Fruit fly (Drosophila melanogaster): Measurements from ENCODE around the gene CG17294.
A peak's percentile ranks its signal among the peaks of the same experiment; 100 is the strongest.

CG17294 gene

dm6 chr2L:8384108-8384601 is 7.3 kb downstream of the CG17294 start, which contains the start of the genes Dad1 and CG13384 (continued):
- TF ChIP-seq repo (GFP tag; optimal IDR thresholded peaks at IDR 0.05) (no peak), tio (GFP tag; optimal IDR thresholded peaks at IDR 0.05) (peak; percentile 88), tgo (GFP tag; IDR thresholded peaks at IDR 0.05) (peak; percentile 94), CG7786 (GFP tag; optimal IDR thresholded peaks at IDR 0.05) (peak; percentile 59), Sox100B (GFP tag; optimal IDR thresholded peaks at IDR 0.05) (peak; percentile 93), stc (GFP tag; IDR thresholded peaks at IDR 0.05) (peak; percentile 89), CG10147 (GFP tag; optimal IDR thresholded peaks at IDR 0.05) (peak; percentile 94), CG13287 (GFP tag; IDR thresholded peaks at IDR 0.05; ENCODE audit: partially characterized antibody) (peak; percentile 50), Ets65A (GFP tag) (peak; percentile 93), CG7928 (GFP tag; optimal IDR thresholded peaks at IDR 0.05) (peak; percentile 60), Hmr (GFP tag; optimal IDR thresholded peaks at IDR 0.05) (peak; percentile 94), CG30403 (GFP tag; optimal IDR thresholded peaks at IDR 0.05) (peak; percentile 96), CG4328 (GFP tag; optimal IDR thresholded peaks at IDR 0.05) (peak; percentile 89), H2.0 (GFP tag; IDR thresholded peaks at IDR 0.05) (peak; percentile 89), CG42726 (GFP tag; IDR thresholded peaks at IDR 0.05; ENCODE audit: partially characterized antibody) (peak; percentile 49; the same call in 1 of the 2 replicates), Gsc (GFP tag; IDR thresholded peaks at IDR 0.05) (peak; percentile 47), CG13894 (tag; optimal IDR thresholded peaks at IDR 0.05) (peak; percentile 96), Lhr (GFP tag; optimal IDR thresholded peaks at IDR 0.05) (peak; percentile 58), sens (GFP tag) (peak; percentile 68), ci (GFP tag; IDR thresholded peaks at IDR 0.05) (0 out of 3 replicates have a peak, but pooled peaks have one; percentile 48), Ssrp (tag; optimal IDR thresholded peaks at IDR 0.05) (peak; percentile 90), CG14441 (GFP tag; IDR thresholded peaks at IDR 0.05) (peak; percentile 87), Doc2 (GFP tag; IDR thresholded peaks at IDR 0.05) (0 out of 2 replicates have a peak, but pooled peaks have one; percentile 22), luna (GFP tag; optimal IDR thresholded peaks at IDR 0.05) (no peak), CG2202 (tag; optimal IDR thresholded peaks at IDR 0.05) (peak; percentile 81), Bgb (GFP tag; IDR thresholded peaks at IDR 0.05; ENCODE audit: partially characterized antibody) (peak; percentile 47; the same call in 1 of the 2 replicates), sisA (GFP tag; IDR thresholded peaks at IDR 0.05) (peak; percentile 88), vnd (GFP tag; IDR thresholded peaks at IDR 0.05; ENCODE audit: partially characterized antibody) (no peak), z (GFP tag; IDR thresholded peaks at IDR 0.05) (no peak), CG8388 (GFP tag; optimal IDR thresholded peaks at IDR 0.05) (peak; percentile 90), vvl (GFP tag; IDR thresholded peaks at IDR 0.05) (peak; percentile 95), fd64A (GFP tag; optimal IDR thresholded peaks at IDR 0.05) (no peak), HmgD (GFP tag; optimal IDR thresholded peaks at IDR 0.05) (peak; percentile 0), Hey (tag; optimal IDR thresholded peaks at IDR 0.05) (no peak), rib (GFP tag; IDR thresholded peaks at IDR 0.05) (peak; percentile 88), CG2199 (GFP tag; IDR thresholded peaks at IDR 0.05) (0 out of 3 replicates have a peak, but pooled peaks have one; percentile 62), Taf1 (GFP tag; IDR thresholded peaks at IDR 0.05) (peak; percentile 83), org-1 (GFP tag; optimal IDR thresholded peaks at IDR 0.05) (peak; percentile 75), sd (tag; optimal IDR thresholded peaks at IDR 0.05) (no peak), cato (GFP tag; optimal IDR thresholded peaks at IDR 0.05; ENCODE audit: borderline replicate concordance) (peak; percentile 84), scrt (GFP tag; optimal IDR thresholded peaks at IDR 0.05) (peak; percentile 85), Chrac-16 (GFP tag; optimal IDR thresholded peaks at IDR 0.05) (peak; percentile 91), ham (GFP tag; IDR thresholded peaks at IDR 0.05) (peak; percentile 74; the same call in 1 of the 2 replicates), ATbp (GFP tag; optimal IDR thresholded peaks at IDR 0.05) (peak; percentile 84), Pdp1 (GFP tag; optimal IDR thresholded peaks at IDR 0.05) (peak; percentile 49 to 74), CG15601 (tag; optimal IDR thresholded peaks at IDR 0.05) (peak; percentile 91), sug (tag; optimal IDR thresholded peaks at IDR 0.05) (peak; percentile 96), CG3726 (GFP tag; IDR thresholded peaks at IDR 0.05) (peak; percentile 74; the same call in 2 of the 3 replicates), chm (GFP tag; IDR thresholded peaks at IDR 0.05) (peak; percentile 70; the same call in 1 of the 2 replicates)
